Fruit fly (Drosophila melanogaster) whole organism, embryonic: ENCODE results near the gene MRG15.

Experiments
- Atf-2 ChIP-seq: fragments of 200-800 bp; sonication (Bioruptor generic); optimal IDR thresholded peaks from 2 replicates; lab custom pipeline; 2016; ENCODE audit warnings: missing biosample characterization, missing genetic modification characterization
- Atf6 ChIP-seq: fragments of 200-800 bp; sonication (Bioruptor generic); IDR thresholded peaks from 2 replicates; pipeline ENCODE4 v1.3.6; 2022; ENCODE audit warnings: missing biosample characterization, missing genetic modification characterization
- Awh ChIP-seq: fragments of 200-800 bp; sonication (Bioruptor generic); IDR thresholded peaks from 2 replicates; pipeline ENCODE4, ENCODE4 v1.3.6; 2022; ENCODE audit warnings: missing biosample characterization, missing genetic modification characterization
- CG10274 ChIP-seq: fragments of 200-800 bp; sonication (Bioruptor generic); optimal IDR thresholded peaks from 3 replicates; lab custom pipeline; 2017; ENCODE audit warnings: missing biosample characterization, mild to moderate bottlenecking, missing genetic modification characterization
- CG10543 ChIP-seq: fragments of 200-800 bp; sonication (Bioruptor generic); optimal IDR thresholded peaks from 3 replicates; lab custom pipeline; 2017; ENCODE audit warnings: missing biosample characterization, mild to moderate bottlenecking, missing genetic modification characterization, moderate library complexity
- CG11093 ChIP-seq: fragments of 200-800 bp; sonication (Bioruptor generic); IDR thresholded peaks from 3 replicates; pipeline ENCODE4 v1.3.6; 2022; ENCODE audit warnings: missing biosample characterization, missing genetic modification characterization
- CG11247 ChIP-seq: fragments of 200-800 bp; sonication (Bioruptor generic); IDR thresholded peaks from 2 replicates; pipeline ENCODE4 v1.3.6; 2022; ENCODE audit warnings: missing biosample characterization, missing genetic modification characterization
- CG11504 ChIP-seq: fragments of 200-800 bp; sonication (Bioruptor generic); optimal IDR thresholded peaks from 3 replicates; lab custom pipeline; 2019; ENCODE audit warnings: missing biosample characterization, mild to moderate bottlenecking, missing genetic modification characterization, moderate library complexity
- CG11696 ChIP-seq: fragments of 200-800 bp; sonication (Bioruptor generic); IDR thresholded peaks from 2 replicates; pipeline ENCODE4 v1.3.6; 2022; ENCODE audit warnings: missing biosample characterization, missing genetic modification characterization
- CG12071 ChIP-seq: fragments of 200-800 bp; sonication (Bioruptor generic); optimal IDR thresholded peaks from 3 replicates; lab custom pipeline; 2018; ENCODE audit warnings: missing biosample characterization, mild to moderate bottlenecking, missing genetic modification characterization
- CG12104 ChIP-seq: fragments of 200-800 bp; sonication (Bioruptor generic); optimal IDR thresholded peaks from 3 replicates; lab custom pipeline; 2016; ENCODE audit warnings: missing biosample characterization, missing genetic modification characterization
- CG1233 ChIP-seq: fragments of 200-800 bp; sonication (Bioruptor generic); optimal IDR thresholded peaks from 4 replicates; lab custom pipeline; 2018; ENCODE audit warnings: missing biosample characterization, mild to moderate bottlenecking, missing genetic modification characterization
- CG13894 ChIP-seq: fragments of 200-800 bp; sonication (Bioruptor generic); optimal IDR thresholded peaks from 3 replicates; lab custom pipeline; 2018; ENCODE audit warnings: missing biosample characterization, mild to moderate bottlenecking, missing genetic modification characterization, moderate library complexity
- CG14014 ChIP-seq: fragments of 200-800 bp; sonication (Bioruptor generic); IDR thresholded peaks from 2 replicates; pipeline ENCODE4 v1.3.6; 2022; ENCODE audit warnings: missing biosample characterization, missing genetic modification characterization
- CG15514 ChIP-seq: fragments of 200-800 bp; sonication (Bioruptor generic); optimal IDR thresholded peaks from 3 replicates; lab custom pipeline; 2017; ENCODE audit warnings: missing biosample characterization, missing genetic modification characterization, mild to moderate bottlenecking, moderate library complexity, missing genetic modification reagents
- CG17361 ChIP-seq: fragments of 200-800 bp; sonication (Bioruptor generic); IDR thresholded peaks from 3 replicates; pipeline ENCODE4 v1.3.6; 2022; ENCODE audit warnings: missing biosample characterization, missing genetic modification characterization
- CG18011 ChIP-seq: fragments of 200-800 bp; sonication (Bioruptor generic); optimal IDR thresholded peaks from 2 replicates; lab custom pipeline; 2017; ENCODE audit warnings: missing biosample characterization, missing genetic modification characterization, mild to moderate bottlenecking, moderate library complexity, missing genotype
- CG2202 ChIP-seq: fragments of 200-800 bp; sonication (Bioruptor generic); optimal IDR thresholded peaks from 2 replicates; lab custom pipeline; 2018; ENCODE audit warnings: missing biosample characterization, mild to moderate bottlenecking, missing genetic modification characterization
- CG31388 ChIP-seq: fragments of 200-800 bp; sonication (Bioruptor generic); optimal IDR thresholded peaks from 2 replicates; lab custom pipeline; 2016; ENCODE audit warnings: missing biosample characterization, missing genetic modification characterization
- CG4820 ChIP-seq: fragments of 200-800 bp; sonication (Bioruptor generic); optimal IDR thresholded peaks from 3 replicates; lab custom pipeline; 2016; ENCODE audit warnings: missing biosample characterization, missing genetic modification characterization
- CG6272 ChIP-seq: fragments of 200-800 bp; sonication (Bioruptor generic); IDR thresholded peaks from 2 replicates; pipeline ENCODE4 v1.3.6; 2022; ENCODE audit warnings: missing biosample characterization, missing genetic modification characterization
- CG7372 ChIP-seq: fragments of 200-800 bp; sonication (Bioruptor generic); IDR thresholded peaks from 2 replicates; pipeline ENCODE4 v1.3.6; 2022; ENCODE audit warnings: missing biosample characterization, missing genetic modification characterization
- CG8089 ChIP-seq: fragments of 200-800 bp; sonication (Bioruptor generic); optimal IDR thresholded peaks from 3 replicates; lab custom pipeline; 2016; ENCODE audit warnings: missing biosample characterization, missing genetic modification characterization
- CG9215 ChIP-seq: fragments of 200-800 bp; sonication (Bioruptor generic); IDR thresholded peaks from 2 replicates; pipeline ENCODE4 v1.3.6; 2022; ENCODE audit warnings: missing biosample characterization, missing genetic modification characterization
- CG9609 ChIP-seq: fragments of 200-800 bp; sonication (Bioruptor generic); optimal IDR thresholded peaks from 3 replicates; lab custom pipeline; 2016; ENCODE audit warnings: missing biosample characterization, missing genetic modification characterization
- Dll ChIP-seq: fragments of 200-800 bp; sonication (Bioruptor generic); IDR thresholded peaks from 4 replicates; pipeline ENCODE4 v1.3.6; 2022; ENCODE audit warnings: missing biosample characterization, missing genetic modification characterization; ENCODE audit not compliant: partially characterized antibody
- HLH3B ChIP-seq: fragments of 200-800 bp; sonication (Bioruptor generic); IDR thresholded peaks from 2 replicates; pipeline ENCODE4 v1.3.6; 2022; ENCODE audit warnings: missing biosample characterization, missing genetic modification characterization
- HLH4C ChIP-seq: fragments of 200-800 bp; sonication (Bioruptor generic); IDR thresholded peaks from 3 replicates; pipeline ENCODE4 v1.3.6; 2022; ENCODE audit warnings: missing biosample characterization, missing genetic modification characterization; ENCODE audit not compliant: partially characterized antibody
- HmgD ChIP-seq: fragments of 200-800 bp; sonication (Bioruptor generic); optimal IDR thresholded peaks from 3 replicates; lab custom pipeline; 2016; ENCODE audit warnings: missing biosample characterization, missing genetic modification characterization
- NC2β ChIP-seq: fragments of 200-800 bp; sonication (Bioruptor generic); optimal IDR thresholded peaks from 2 replicates; lab custom pipeline; 2016; ENCODE audit warnings: missing biosample characterization, missing genetic modification characterization
- Oaz ChIP-seq: fragments of 200-800 bp; sonication (Bioruptor generic); IDR thresholded peaks from 2 replicates; pipeline ENCODE4 v1.3.6; 2022; ENCODE audit warnings: missing biosample characterization, missing genetic modification characterization
- Optix ChIP-seq: fragments of 200-800 bp; sonication (Bioruptor generic); IDR thresholded peaks from 3 replicates; pipeline ENCODE4 v1.3.6; 2022; ENCODE audit warnings: missing biosample characterization, missing genetic modification characterization
- amos ChIP-seq: fragments of 200-800 bp; sonication (Bioruptor generic); IDR thresholded peaks from 2 replicates; pipeline ENCODE4 v1.3.6; 2022; ENCODE audit warnings: missing biosample characterization, missing genetic modification characterization; ENCODE audit not compliant: partially characterized antibody
- ash1 ChIP-seq: fragments of 200-800 bp; sonication (Bioruptor generic); optimal IDR thresholded peaks from 2 replicates; lab custom pipeline; 2018; ENCODE audit warnings: missing biosample characterization, mild to moderate bottlenecking, missing genetic modification characterization
- bigmax ChIP-seq: fragments of 200-800 bp; sonication (Bioruptor generic); optimal IDR thresholded peaks from 2 replicates; lab custom pipeline; 2018; ENCODE audit warnings: missing biosample characterization, mild to moderate bottlenecking, missing genetic modification characterization
- cad ChIP-seq: fragments of >200 bp; optimal IDR thresholded peaks from 2 replicates; lab custom pipeline; 2017; ENCODE audit warnings: missing biosample characterization, missing genetic modification characterization
- ci ChIP-seq: fragments of 200-800 bp; sonication (Bioruptor generic); IDR thresholded peaks from 3 replicates; pipeline ENCODE4 v1.3.6; 2022; ENCODE audit warnings: missing biosample characterization, missing genetic modification characterization
- gro ChIP-seq: fragments of 200-800 bp; sonication (Bioruptor generic); optimal IDR thresholded peaks from 2 replicates; lab custom pipeline; 2016; ENCODE audit warnings: missing biosample characterization, missing genetic modification characterization
- mirr ChIP-seq: fragments of 200-800 bp; sonication (Bioruptor generic); optimal IDR thresholded peaks from 3 replicates; lab custom pipeline; 2018; ENCODE audit warnings: missing biosample characterization, mild to moderate bottlenecking, missing genetic modification characterization
- nerfin-1 ChIP-seq: fragments of 200-800 bp; sonication (Bioruptor generic); optimal IDR thresholded peaks from 3 replicates; lab custom pipeline; 2019; ENCODE audit warnings: missing biosample characterization, mild to moderate bottlenecking, missing genetic modification characterization, moderate library complexity
- oc ChIP-seq: fragments of 200-800 bp; sonication (Bioruptor generic); optimal IDR thresholded peaks from 2 replicates; lab custom pipeline; 2018; ENCODE audit warnings: missing biosample characterization, mild to moderate bottlenecking, missing genetic modification characterization, moderate library complexity
- onecut ChIP-seq: fragments of 200-800 bp; sonication (Bioruptor generic); IDR thresholded peaks from 2 replicates; pipeline ENCODE4 v1.3.6; 2022; ENCODE audit warnings: missing biosample characterization, missing genetic modification characterization
- otp ChIP-seq: fragments of 200-800 bp; sonication (Bioruptor generic); IDR thresholded peaks from 3 replicates; pipeline ENCODE4, ENCODE4 v1.3.6; 2022; ENCODE audit warnings: missing biosample characterization, missing genetic modification characterization
- pho ChIP-seq: fragments of 200-800 bp; sonication (Bioruptor generic); optimal IDR thresholded peaks from 2 replicates; lab custom pipeline; 2016; ENCODE audit warnings: missing biosample characterization, missing genetic modification characterization
- pita ChIP-seq: fragments of 200-800 bp; sonication (Bioruptor generic); optimal IDR thresholded peaks from 2 replicates; lab custom pipeline; 2017; ENCODE audit warnings: missing biosample characterization, mild to moderate bottlenecking, missing genetic modification characterization
- repo ChIP-seq: fragments of 200-800 bp; sonication (Bioruptor generic); optimal IDR thresholded peaks from 2 replicates; lab custom pipeline; 2016; ENCODE audit warnings: missing biosample characterization, missing genetic modification characterization
- tio ChIP-seq: fragments of 200-800 bp; sonication (Bioruptor generic); optimal IDR thresholded peaks from 2 replicates; lab custom pipeline; 2017; ENCODE audit warnings: missing biosample characterization, missing genetic modification characterization, inconsistent platforms
- tll ChIP-seq, 2 experiments: fragments of 200-800 bp in 1 of 2; fragments of >200 bp in 1 of 2; sonication (Bioruptor generic) in 1 of 2; optimal IDR thresholded peaks; 2 replicates each; lab custom pipeline; 2017 to 2019; ENCODE audit warnings: missing biosample characterization in 2 of 2, missing genetic modification characterization in 2 of 2, mild to moderate bottlenecking in 1 of 2, moderate library complexity in 1 of 2
- tup ChIP-seq: fragments of 200-800 bp; sonication (Bioruptor generic); optimal IDR thresholded peaks from 2 replicates; lab custom pipeline; 2016; ENCODE audit warnings: missing biosample characterization, mild to moderate bottlenecking, missing genetic modification characterization, moderate library complexity
- twi ChIP-seq: fragments of 200-800 bp; optimal IDR thresholded peaks from 2 replicates; lab custom pipeline; 2019; ENCODE audit warnings: missing biosample characterization, mild to moderate bottlenecking, missing genetic modification characterization, moderate library complexity
- unc-4 ChIP-seq: fragments of 200-800 bp; sonication (Bioruptor generic); IDR thresholded peaks from 2 replicates; pipeline ENCODE4 v1.3.6; 2022; ENCODE audit warnings: missing biosample characterization, missing genetic modification characterization; ENCODE audit not compliant: partially characterized antibody

The MRG15 gene

dm6 chr3R:15265406-15266040 lies 12.4 kb downstream of the MRG15 start, which contains the start of gene ATPsynO (continued):
- TF ChIP-seq CG9215 (no peak), Atf-2 (GFP tag; lab: Kevin White, UChicago) (no peak), Optix (GFP tag; lab: Robert Waterston, UW) (no peak), CG6272 (GFP tag; lab: Robert Waterston, UW) (no peak), HLH4C (GFP tag; lab: Robert Waterston, UW) (no peak), tup (GFP tag; lab: Kevin White, UChicago) (no peak), gro (GFP tag; lab: Kevin White, UChicago) (peak; percentile 51), ci (GFP tag; lab: Robert Waterston, UW) (no peak), HLH3B (no peak), tio (GFP tag; lab: Kevin White, UChicago) (no peak), Oaz (no peak), tll (GFP tag; optimal IDR thresholded peaks at IDR 0.05; lab: Kevin White, UChicago) (peak in 1 of 2 experiments; percentile 13), HmgD (GFP tag; lab: Kevin White, UChicago) (no peak), CG12104 (GFP tag; lab: Kevin White, UChicago) (no peak), CG2202 (peak; percentile 14), CG18011 (GFP tag; lab: Kevin White, UChicago) (no peak), CG17361 (GFP tag; lab: Robert Waterston, UW) (no peak), Dll (0 out of 4 replicates have a peak, but pooled peaks have one; percentile 29), CG15514 (GFP tag; lab: Kevin White, UChicago) (peak; percentile 67), otp (GFP tag; lab: Robert Waterston, UW) (no peak), repo (GFP tag; lab: Kevin White, UChicago) (no peak), CG10543 (no peak), pho (GFP tag; lab: Kevin White, UChicago) (peak; percentile 11), bigmax (GFP tag; lab: Kevin White, UChicago) (peak; percentile 86), CG14014 (no peak), twi (tag; lab: Kevin White, UChicago) (no peak), CG11504 (tag; lab: Kevin White, UChicago) (no peak), CG12071 (GFP tag; lab: Kevin White, UChicago) (no peak), CG1233 (GFP tag; lab: Kevin White, UChicago) (no peak), amos (GFP tag; lab: Robert Waterston, UW) (peak; percentile 7; the same call in 1 of the 2 replicates), NC2β (no peak), mirr (GFP tag; lab: Kevin White, UChicago) (no peak), CG13894 (tag; lab: Kevin White, UChicago) (no peak), pita (GFP tag; lab: Kevin White, UChicago) (no peak), CG7372 (GFP tag; lab: Robert Waterston, UW) (no peak), oc (tag; lab: Kevin White, UChicago) (no peak), CG11696 (GFP tag; lab: Robert Waterston, UW) (no peak), Atf6 (no peak), CG31388 (no peak), Awh (GFP tag; lab: Robert Waterston, UW) (no peak), CG8089 (no peak), nerfin-1 (tag; lab: Kevin White, UChicago) (peak; percentile 17), ash1 (GFP tag; lab: Kevin White, UChicago) (no peak), onecut (peak; percentile 39; the same call in 1 of the 2 replicates), CG9609 (no peak), CG11093 (no peak), CG11247 (GFP tag; lab: Robert Waterston, UW) (no peak), CG4820 (GFP tag; lab: Kevin White, UChicago) (no peak), cad (GFP tag; lab: Kevin White, UChicago) (no peak), unc-4 (GFP tag; lab: Robert Waterston, UW) (peak; percentile 20; the same call in 1 of the 2 replicates), CG10274 (GFP tag; lab: Kevin White, UChicago) (no peak)
